Worm (Caenorhabditis elegans) whole organism, L4 larva: ENCODE results near the gene Y110A2AL.3.
A peak's percentile ranks its signal among the peaks of the same experiment; 100 is the strongest.

Source experiments
- F44E2.7 ChIP-seq: fragments of 200-800 bp; sonication (Bioruptor generic); IDR thresholded peaks from 2 replicates; pipeline ENCODE4 v2.1.2; 2022; ENCODE audit warnings: missing genetic modification characterization, missing compliant biosample characterization
- F49E8.2 ChIP-seq: sonication (generic microtip); optimal IDR thresholded peaks from 2 replicates; lab custom pipeline; 2016; ENCODE audit warnings: missing compliant biosample characterization, mild to moderate bottlenecking, missing genetic modification characterization, borderline replicate concordance
- Y5F2A.4 ChIP-seq: fragments of 200-800 bp; sonication (Bioruptor generic); optimal IDR thresholded peaks from 2 replicates; lab custom pipeline; 2018; ENCODE audit warnings: mild to moderate bottlenecking, missing genetic modification characterization, missing compliant biosample characterization
- arid-1 ChIP-seq: fragments of 200-800 bp; sonication (Bioruptor generic); conservative IDR thresholded peaks from 2 replicates; pipeline ENCODE4 v1.3.6; 2022; ENCODE audit warnings: missing genetic modification reagents, missing genetic modification characterization, missing compliant biosample characterization
- ceh-20 ChIP-seq: fragments of 200-800 bp; sonication (Bioruptor generic); IDR thresholded peaks from 2 replicates; pipeline ENCODE4 v1.3.6; 2022; ENCODE audit warnings: missing genetic modification reagents, missing genetic modification characterization, missing compliant biosample characterization
- ceh-28 ChIP-seq: fragments of 150-350 bp; optimal IDR thresholded peaks from 2 replicates; lab custom pipeline; 2014; ENCODE audit warnings: missing biosample characterization, missing genetic modification reagents, missing genetic modification characterization
- ceh-82 ChIP-seq: sonication (generic microtip); optimal IDR thresholded peaks from 2 replicates; lab custom pipeline; 2017; ENCODE audit warnings: missing biosample characterization, missing genetic modification characterization
- ces-1 ChIP-seq: fragments of 150-350 bp; sonication (generic microtip); optimal IDR thresholded peaks from 4 replicates; lab custom pipeline; 2014; ENCODE audit warnings: missing biosample characterization, missing genetic modification reagents, missing genetic modification characterization
- cey-2 ChIP-seq: sonication (generic microtip); optimal IDR thresholded peaks from 3 replicates; lab custom pipeline; 2017; ENCODE audit warnings: missing genetic modification characterization, mild to moderate bottlenecking, missing compliant biosample characterization, antibody characterized with exemption, borderline replicate concordance; ENCODE audit not compliant: insufficient read depth
- ctbp-1 ChIP-seq: fragments of 200-800 bp; sonication (Bioruptor generic); IDR thresholded peaks from 2 replicates; pipeline ENCODE4 v1.3.6; 2022; ENCODE audit warnings: missing genetic modification reagents, missing genetic modification characterization, missing compliant biosample characterization
- dmd-6 ChIP-seq: fragments of 200-800 bp; sonication (Bioruptor generic); IDR thresholded peaks from 2 replicates; pipeline ENCODE4 v1.3.6; 2022; ENCODE audit warnings: missing genetic modification reagents, missing genetic modification characterization, missing compliant biosample characterization
- dmd-9 ChIP-seq: fragments of 200-800 bp; sonication (Bioruptor generic); IDR thresholded peaks from 2 replicates; pipeline ENCODE4 v1.3.6; 2022; ENCODE audit warnings: missing genetic modification reagents, missing genetic modification characterization, missing compliant biosample characterization
- dpl-1 ChIP-seq: fragments of 150-350 bp; optimal IDR thresholded peaks from 2 replicates; lab custom pipeline; 2014; ENCODE audit warnings: missing biosample characterization, missing genetic modification reagents, missing genetic modification characterization
- egl-27 ChIP-seq: sonication (generic microtip); optimal IDR thresholded peaks from 3 replicates; lab custom pipeline; 2017; ENCODE audit warnings: missing biosample characterization, missing genetic modification reagents, missing genetic modification characterization
- fkh-10 ChIP-seq: fragments of 150-350 bp; optimal IDR thresholded peaks from 2 replicates; lab custom pipeline; 2014; ENCODE audit warnings: missing biosample characterization, missing genetic modification reagents, missing genetic modification characterization
- fos-1 ChIP-seq: fragments of 150-350 bp; optimal IDR thresholded peaks from 2 replicates; lab custom pipeline; 2014; ENCODE audit warnings: missing biosample characterization, missing genetic modification characterization
- gei-8 ChIP-seq: fragments of 200-800 bp; sonication (Bioruptor generic); optimal IDR thresholded peaks from 2 replicates; lab custom pipeline; 2018; ENCODE audit warnings: mild to moderate bottlenecking, missing genetic modification characterization, missing compliant biosample characterization
- hlh-11 ChIP-seq: fragments of 200-800 bp; sonication (Bioruptor generic); optimal IDR thresholded peaks from 2 replicates; lab custom pipeline; 2018; ENCODE audit warnings: mild to moderate bottlenecking, missing genetic modification characterization, missing compliant biosample characterization
- hmg-1.1 ChIP-seq: fragments of 200-800 bp; sonication (Bioruptor generic); IDR thresholded peaks from 2 replicates; pipeline ENCODE4 v1.3.6; 2022; ENCODE audit warnings: missing genetic modification reagents, missing genetic modification characterization, missing compliant biosample characterization
- jun-1 ChIP-seq: fragments of 150-350 bp; optimal IDR thresholded peaks from 2 replicates; lab custom pipeline; 2014; ENCODE audit warnings: missing biosample characterization, missing genetic modification reagents, missing genetic modification characterization
- lin-1 ChIP-seq: fragments of 200-800 bp; sonication (Bioruptor generic); IDR thresholded peaks from 2 replicates; pipeline ENCODE4 v1.3.6; 2022; ENCODE audit warnings: missing genetic modification reagents, missing genetic modification characterization, missing compliant biosample characterization
- lin-13 ChIP-seq: fragments of 150-350 bp; optimal IDR thresholded peaks from 2 replicates; lab custom pipeline; 2014; ENCODE audit warnings: missing biosample characterization, missing genetic modification reagents, missing genetic modification characterization
- madf-9 ChIP-seq: fragments of 200-800 bp; sonication (Bioruptor generic); conservative IDR thresholded peaks from 2 replicates; pipeline ENCODE4 v1.3.6; 2022; ENCODE audit warnings: missing genetic modification reagents, missing genetic modification characterization, missing compliant biosample characterization
- mdl-1 ChIP-seq, 2 experiments: fragments of 150-350 bp in 1 of 2; sonication (generic microtip) in 1 of 2; optimal IDR thresholded peaks; 2 replicates each; lab custom pipeline; 2014 to 2017; ENCODE audit warnings: missing biosample characterization in 2 of 2, missing genetic modification characterization in 2 of 2
- mep-1 ChIP-seq: fragments of 150-350 bp; sonication (generic microtip); optimal IDR thresholded peaks from 3 replicates; lab custom pipeline; 2014; ENCODE audit warnings: missing biosample characterization, missing genetic modification characterization
- mxl-2 ChIP-seq: fragments of 200-800 bp; sonication (Bioruptor generic); conservative IDR thresholded peaks from 2 replicates; pipeline ENCODE4 v1.3.6; 2022; ENCODE audit warnings: missing genetic modification reagents, missing genetic modification characterization, missing compliant biosample characterization
- nhr-111 ChIP-seq: fragments of 200-800 bp; sonication (Bioruptor generic); optimal IDR thresholded peaks from 2 replicates; lab custom pipeline; 2018; ENCODE audit warnings: mild to moderate bottlenecking, missing genetic modification characterization, missing compliant biosample characterization
- nhr-237 ChIP-seq: sonication (generic microtip); optimal IDR thresholded peaks from 2 replicates; lab custom pipeline; 2017; ENCODE audit warnings: missing biosample characterization, missing genetic modification characterization
- nhr-25 ChIP-seq: sonication (generic microtip); optimal IDR thresholded peaks from 2 replicates; lab custom pipeline; 2017; ENCODE audit warnings: missing genetic modification characterization, mild to moderate bottlenecking, missing compliant biosample characterization, antibody characterized with exemption, moderate library complexity, borderline replicate concordance; ENCODE audit not compliant: insufficient read depth
- nhr-42 ChIP-seq: fragments of 200-800 bp; sonication (Bioruptor generic); IDR thresholded peaks from 2 replicates; pipeline ENCODE4 v1.3.6; 2022; ENCODE audit warnings: missing genetic modification characterization, missing compliant biosample characterization
- rbr-2 ChIP-seq: sonication (generic microtip); optimal IDR thresholded peaks from 2 replicates; lab custom pipeline; 2016; ENCODE audit warnings: missing genotype, missing genetic modification characterization, missing compliant biosample characterization
- saeg-2 ChIP-seq: fragments of 200-800 bp; sonication (Bioruptor generic); IDR thresholded peaks from 2 replicates; pipeline ENCODE4 v1.3.6; 2022; ENCODE audit warnings: missing genetic modification reagents, missing genetic modification characterization, missing compliant biosample characterization
- sdz-12 ChIP-seq: fragments of 200-800 bp; sonication (Bioruptor generic); optimal IDR thresholded peaks from 2 replicates; lab custom pipeline; 2018; ENCODE audit warnings: mild to moderate bottlenecking, missing genetic modification characterization, missing compliant biosample characterization
- set-16 ChIP-seq: fragments of 200-800 bp; sonication (Bioruptor generic); IDR thresholded peaks from 2 replicates; pipeline ENCODE4 v1.3.6; 2022; ENCODE audit warnings: missing genetic modification reagents, missing genetic modification characterization, missing compliant biosample characterization
- skn-1 ChIP-seq: fragments of 150-350 bp; optimal IDR thresholded peaks from 2 replicates; lab custom pipeline; 2014; ENCODE audit warnings: missing biosample characterization, missing genetic modification characterization
- snpc-4 ChIP-seq: fragments of 150-350 bp; optimal IDR thresholded peaks from 2 replicates; lab custom pipeline; 2014; ENCODE audit warnings: missing biosample characterization, missing genetic modification characterization
- spr-1 ChIP-seq: sonication (generic microtip); optimal IDR thresholded peaks from 2 replicates; lab custom pipeline; 2016; ENCODE audit warnings: mild to moderate bottlenecking, missing genetic modification characterization, missing compliant biosample characterization
- tag-97 ChIP-seq: fragments of 200-800 bp; sonication (Bioruptor generic); IDR thresholded peaks from 2 replicates; pipeline ENCODE4 v1.3.6; 2022; ENCODE audit warnings: missing genetic modification characterization, missing compliant biosample characterization
- unc-39 ChIP-seq: sonication (generic microtip); optimal IDR thresholded peaks from 2 replicates; lab custom pipeline; 2017; ENCODE audit warnings: missing biosample characterization, missing genetic modification characterization
- unc-62 ChIP-seq, 3 experiments: fragments of 150-350 bp in 1 of 3; sonication (generic microtip); optimal IDR thresholded peaks in 2 of 3; peaks in 1 of 3; 1 replicate in 1 of 3; 2 replicates in 2 of 3; lab custom pipeline; 2014 to 2017; ENCODE audit warnings: missing biosample characterization in 3 of 3, missing genetic modification characterization in 3 of 3, missing genetic modification reagents in 3 of 3, missing genotype in 1 of 3
- zag-1 ChIP-seq: fragments of 150-350 bp; optimal IDR thresholded peaks from 2 replicates; lab custom pipeline; 2014; ENCODE audit warnings: missing biosample characterization, missing genetic modification characterization
- zip-2 ChIP-seq: fragments of 150-350 bp; optimal IDR thresholded peaks from 2 replicates; lab custom pipeline; 2014; ENCODE audit warnings: missing biosample characterization, missing genetic modification characterization

The Y110A2AL.3 gene

ce11 chrII:2884810-2885209, 17.9 kb downstream of the Y110A2AL.3 start, which contains the start of gene pigw-1 (continued):
- TF ChIP-seq snpc-4 (tag; lab: Kevin White, UChicago), result no peak
- TF ChIP-seq hmg-1.1 (GFP tag; lab: Robert Waterston, UW), result no peak
- TF ChIP-seq, all 104 proteins: peak for 0

- TF ChIP-seq madf-9 (GFP tag; lab: Robert Waterston, UW) (no peak), ceh-28 (tag; lab: Kevin White, UChicago) (peak; percentile 89)
Measured at ce11 chrII:2885518-2886449, 18.9 kb downstream of the Y110A2AL.3 start.

ce11 chrII:2888957-2889630, 22.2 kb downstream of the Y110A2AL.3 start, which contains the start of gene pinn-1:
Gene pinn-1 (minus strand): TSS chrII:2889007.
- TF ChIP-seq dpl-1, result peak; percentile 76
- peak; percentile 78 for TF ChIP-seq hlh-11
- no peak for TF ChIP-seq fos-1 (tag; lab: Kevin White, UChicago)
- TF ChIP-seq sdz-12, result peak; percentile 90
- peak; percentile 91 for TF ChIP-seq ceh-20 (GFP tag; lab: Robert Waterston, UW)
- TF ChIP-seq arid-1, result 0 out of 2 replicates have a peak, but pooled peaks have one; percentile 41
- peak; percentile 64 for TF ChIP-seq spr-1
- TF ChIP-seq dmd-9, result peak; percentile 97
- TF ChIP-seq skn-1 (tag; lab: Kevin White, UChicago), result no peak
- TF ChIP-seq set-16, result peak; percentile 18; the same call in 1 of the 2 replicates
- no peak for TF ChIP-seq unc-62 (GFP tag; optimal IDR thresholded peaks at IDR 0.05 in 1 of 2; lab: Kevin White, UChicago)
- no peak for TF ChIP-seq unc-62 (tag; optimal IDR thresholded peaks at IDR 0.05; lab: Kevin White, UChicago)
- TF ChIP-seq saeg-2 (GFP tag; lab: Robert Waterston, UW), result 0 out of 2 replicates have a peak, but pooled peaks have one; percentile 28
- TF ChIP-seq jun-1 (tag; lab: Kevin White, UChicago), result peak; percentile 68
- TF ChIP-seq nhr-25 (tag; lab: Kevin White, UChicago), result peak; percentile 59
- no peak for TF ChIP-seq mdl-1 (tag; optimal IDR thresholded peaks at IDR 0.05; lab: Kevin White, UChicago)
- peak; percentile 81 for TF ChIP-seq rbr-2
- TF ChIP-seq nhr-237, result no peak
- TF ChIP-seq F44E2.7 (GFP tag; lab: Robert Waterston, UW), result no peak
- TF ChIP-seq madf-9 (GFP tag; lab: Robert Waterston, UW), result peak; percentile 88
- no peak for TF ChIP-seq gei-8 (GFP tag; lab: Kevin White, UChicago)
- 0 out of 2 replicates have a peak, but pooled peaks have one; percentile 16 for TF ChIP-seq mxl-2 (GFP tag; lab: Robert Waterston, UW)
- peak; percentile 48; the same call in 1 of the 2 replicates for TF ChIP-seq lin-1 (GFP tag; lab: Robert Waterston, UW)
- TF ChIP-seq nhr-42 (GFP tag; lab: Robert Waterston, UW), result peak; percentile 83; the same call in 1 of the 2 replicates
- TF ChIP-seq nhr-111 (GFP tag; lab: Kevin White, UChicago), result no peak
- no peak for TF ChIP-seq cey-2 (tag; lab: Kevin White, UChicago)
- TF ChIP-seq Y5F2A.4 (GFP tag; lab: Kevin White, UChicago), result no peak
- TF ChIP-seq zag-1 (tag; lab: Kevin White, UChicago), result no peak
- TF ChIP-seq unc-39, result no peak
- peak; percentile 85 for TF ChIP-seq dmd-6
- peak; percentile 57 for TF ChIP-seq F49E8.2 (tag; lab: Kevin White, UChicago)
- TF ChIP-seq tag-97 (GFP tag; lab: Robert Waterston, UW), result peak; percentile 87; the same call in 1 of the 2 replicates
- TF ChIP-seq mep-1, result peak; percentile 80
- no peak for TF ChIP-seq ceh-82 (tag; lab: Kevin White, UChicago)
- TF ChIP-seq ces-1 (GFP tag; lab: Kevin White, UChicago), result no peak
- TF ChIP-seq egl-27, result no peak
- peak; percentile 72 for TF ChIP-seq ctbp-1 (GFP tag; lab: Robert Waterston, UW)
- peak; percentile 83 for TF ChIP-seq lin-13 (GFP tag; lab: Kevin White, UChicago)
- no peak for TF ChIP-seq zip-2
- TF ChIP-seq fkh-10 (GFP tag; lab: Kevin White, UChicago), result peak; percentile 65
